Fruit fly (Drosophila melanogaster) whole organism, adult: Measurements from ENCODE around the gene CG31140.

Source experiments
- Crg-1 ChIP-seq: fragments of 200-800 bp; sonication (Bioruptor generic); optimal IDR thresholded peaks from 2 replicates; lab custom pipeline; 2016; ENCODE audit warnings: missing biosample characterization, missing genetic modification characterization
- Mnt ChIP-seq: fragments of 200-800 bp; sonication (Bioruptor generic); optimal IDR thresholded peaks from 2 replicates; lab custom pipeline; 2016; ENCODE audit warnings: missing biosample characterization, mild to moderate bottlenecking, missing genetic modification characterization
- cnc ChIP-seq, 2 experiments: fragments of >200 bp; optimal IDR thresholded peaks; 2 replicates each; lab custom pipeline; 2017
- kay ChIP-seq: fragments of 200-800 bp; sonication (Bioruptor generic); peaks from one replicate; lab custom pipeline; 2016; ENCODE audit warnings: missing biosample characterization, missing genetic modification characterization, borderline replicate concordance
- pad ChIP-seq: fragments of 200-800 bp; sonication (Bioruptor generic); optimal IDR thresholded peaks from 3 replicates; lab custom pipeline; 2017; ENCODE audit warnings: missing biosample characterization, missing genetic modification characterization, mild to moderate bottlenecking, moderate library complexity, missing genetic modification reagents
- toe ChIP-seq: fragments of 200-800 bp; sonication (Bioruptor generic); optimal IDR thresholded peaks from 2 replicates; lab custom pipeline; 2016; ENCODE audit warnings: missing biosample characterization, missing genetic modification characterization

DNA sequence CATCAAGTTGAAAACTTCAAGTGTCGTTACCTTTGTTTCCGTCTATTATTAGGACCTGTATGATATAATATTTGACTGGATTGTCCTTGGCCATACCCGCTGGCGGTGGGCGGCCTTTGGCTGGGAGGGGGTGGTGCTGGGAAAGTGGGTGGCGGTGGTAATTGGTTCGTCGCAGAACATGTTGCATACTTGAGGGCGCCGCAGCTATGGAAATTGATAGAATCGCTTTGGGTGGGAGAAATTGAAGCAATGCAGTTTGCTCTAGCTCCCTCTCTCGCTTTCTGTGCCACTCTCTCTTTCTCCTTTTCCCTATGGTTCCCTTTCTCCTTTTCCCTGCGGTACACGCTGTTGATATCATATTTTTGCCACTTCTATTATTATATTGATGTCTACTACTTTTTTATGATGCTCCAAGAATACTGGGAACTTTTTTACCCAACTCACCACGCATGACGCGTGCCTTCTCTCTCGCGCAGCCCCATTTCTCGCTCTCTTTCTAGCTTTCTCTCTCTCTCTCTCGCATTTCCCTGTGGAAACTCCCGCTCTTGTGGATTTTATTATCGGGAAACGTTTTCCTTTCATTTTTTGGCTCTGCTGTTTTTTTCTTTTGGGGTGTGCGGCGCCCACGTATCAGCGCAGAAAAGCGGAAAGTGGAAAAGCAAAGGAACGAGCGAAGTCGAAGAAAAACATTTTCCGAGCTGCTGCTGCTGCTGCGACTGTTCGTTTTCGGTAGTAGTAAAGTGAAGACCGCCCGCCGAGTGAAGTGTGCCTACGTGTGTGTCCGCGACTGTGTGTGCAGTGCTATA is 2.1 kb downstream of the CG31140 start:
- no peak for TF ChIP-seq Crg-1 (GFP tag; lab: Kevin White, UChicago)
- TF ChIP-seq toe (GFP tag; lab: Kevin White, UChicago), result no peak
- TF ChIP-seq Mnt (GFP tag; lab: Kevin White, UChicago), result no peak
- TF ChIP-seq cnc (optimal IDR thresholded peaks at IDR 0.05; lab: Kevin White, UChicago), result no peak
- TF ChIP-seq pad (GFP tag; lab: Kevin White, UChicago), result no peak
- TF ChIP-seq kay (GFP tag; lab: Kevin White, UChicago), result no peak
